In genomic region chr3R:9062756-9063155, dm6 we compare ENCODE assay signal across 2 fruit fly cellular contexts.
A peak's percentile ranks its signal among the peaks of the same experiment; 100 is the strongest.
TF ChIP-seq lines count a peak whose summit lies in the region.

No protein-coding gene starts in this region.

TF ChIP-seq in whole organism, embryonic, 481 proteins besides CTCF, POLR2A, EP300 and RAD21 (continued from another document):
- TF ChIP-seq Trl (optimal IDR thresholded peaks at IDR 0.05; lab: Kevin White, UChicago) (no peak), Trl (GFP tag; optimal IDR thresholded peaks at IDR 0.05; lab: Kevin White, UChicago) (no peak), ind (GFP tag; optimal IDR thresholded peaks at IDR 0.05; lab: Kevin White, UChicago) (peak; percentile 1), Myb (GFP tag; optimal IDR thresholded peaks at IDR 0.05; lab: Kevin White, UChicago) (no peak), bsh (GFP tag; optimal IDR thresholded peaks at IDR 0.05; lab: Kevin White, UChicago) (peak in 1 of 2 experiments; percentile 5), hkb (optimal IDR thresholded peaks at IDR 0.05; lab: Kevin White, UChicago) (no peak), hkb (GFP tag; IDR thresholded peaks at IDR 0.05; lab: Robert Waterston, UW) (peak; percentile 18; the same call in 1 of the 2 replicates), CG10979 (tag; optimal IDR thresholded peaks at IDR 0.05; lab: Kevin White, UChicago) (peak; percentile 0), sob (GFP tag; IDR thresholded peaks at IDR 0.05; lab: Robert Waterston, UW) (peak; percentile 52; the same call in 1 of the 2 replicates), lola (GFP tag; optimal IDR thresholded peaks at IDR 0.05; lab: Kevin White, UChicago) (no peak), CG2678 (tag; optimal IDR thresholded peaks at IDR 0.05; lab: Kevin White, UChicago) (no peak), Drgx (GFP tag; IDR thresholded peaks at IDR 0.05; lab: Robert Waterston, UW) (peak; percentile 66), pan (optimal IDR thresholded peaks at IDR 0.05; lab: Kevin White, UChicago) (no peak), pan (GFP tag; optimal IDR thresholded peaks at IDR 0.05 in 1 of 2, IDR thresholded peaks at IDR 0.05 in 1 of 2) (peak in 1 of 2 experiments; percentile 12), CG6765 (GFP tag; optimal IDR thresholded peaks at IDR 0.05; lab: Kevin White, UChicago) (no peak), chinmo (GFP tag; IDR thresholded peaks at IDR 0.05; lab: Robert Waterston, UW; ENCODE audit: partially characterized antibody) (no peak), CG18764 (GFP tag; optimal IDR thresholded peaks at IDR 0.05; lab: Kevin White, UChicago) (no peak), CG32532 (GFP tag; IDR thresholded peaks at IDR 0.05; lab: Robert Waterston, UW) (peak; percentile 34; the same call in 1 of the 2 replicates), CG18599 (GFP tag; optimal IDR thresholded peaks at IDR 0.05; lab: Kevin White, UChicago) (no peak), dan (GFP tag; IDR thresholded peaks at IDR 0.05; lab: Robert Waterston, UW) (no peak), dysf (GFP tag; IDR thresholded peaks at IDR 0.05; lab: Robert Waterston, UW) (0 out of 3 replicates have a peak, but pooled peaks have one; percentile 34), slbo (GFP tag; IDR thresholded peaks at IDR 0.05; lab: Robert Waterston, UW) (peak; percentile 22; the same call in 1 of the 2 replicates), Poxn (GFP tag; IDR thresholded peaks at IDR 0.05; lab: Robert Waterston, UW) (no peak)

TF ChIP-seq in whole organism, prepupa, 60 proteins besides CTCF, POLR2A, EP300 and RAD21 (continued from another document):
- peak; percentile 59 for TF ChIP-seq Gug (GFP tag; IDR thresholded peaks at IDR 0.05; lab: Robert Waterston, UW)
- peak; percentile 2 for TF ChIP-seq Eip78C (GFP tag; lab: Kevin White, UChicago)
- peak; percentile 18 for TF ChIP-seq CG11902 (GFP tag; optimal IDR thresholded peaks at IDR 0.05; lab: Kevin White, UChicago)
